Fruit fly (Drosophila melanogaster) whole organism, prepupa: ENCODE results near the gene Nepl19.

Source experiments
- CG10631 ChIP-seq: fragments of 200-800 bp; sonication (Bioruptor generic); optimal IDR thresholded peaks from 2 replicates; lab custom pipeline; 2016; ENCODE audit warnings: missing biosample characterization, missing genetic modification characterization
- CG11294 ChIP-seq: fragments of 200-800 bp; sonication (Bioruptor generic); IDR thresholded peaks from 2 replicates; pipeline ENCODE4 v1.3.6; 2022; ENCODE audit warnings: missing biosample characterization, missing genetic modification characterization
- CG11762 ChIP-seq: fragments of 200-800 bp; sonication (Bioruptor generic); optimal IDR thresholded peaks from 3 replicates; lab custom pipeline; 2016; ENCODE audit warnings: missing biosample characterization, missing genetic modification characterization; ENCODE audit not compliant: insufficient read depth
- CG11902 ChIP-seq: fragments of 200-800 bp; sonication (Bioruptor generic); optimal IDR thresholded peaks from 3 replicates; lab custom pipeline; 2016; ENCODE audit warnings: missing biosample characterization, missing genetic modification characterization
- CG15336 ChIP-seq: fragments of 200-800 bp; sonication (Bioruptor generic); IDR thresholded peaks from 2 replicates; pipeline ENCODE4 v1.3.6; 2022; ENCODE audit warnings: missing biosample characterization, missing genetic modification characterization
- CG16779 ChIP-seq: fragments of 200-800 bp; sonication (Bioruptor generic); optimal IDR thresholded peaks from 3 replicates; lab custom pipeline; 2017; ENCODE audit warnings: missing biosample characterization, mild to moderate bottlenecking, missing genetic modification characterization
- CG31627 ChIP-seq: fragments of 200-800 bp; sonication (Bioruptor generic); optimal IDR thresholded peaks from 3 replicates; lab custom pipeline; 2016; ENCODE audit warnings: missing biosample characterization, missing genetic modification characterization
- CG3919 ChIP-seq: fragments of 200-800 bp; sonication (Bioruptor generic); optimal IDR thresholded peaks from 3 replicates; lab custom pipeline; 2016; ENCODE audit warnings: missing biosample characterization, missing genetic modification characterization
- CG6163 ChIP-seq: fragments of 200-800 bp; sonication (Bioruptor generic); IDR thresholded peaks from 3 replicates; pipeline ENCODE4 v1.3.6; 2022; ENCODE audit warnings: missing biosample characterization, missing genetic modification characterization
- CG6792 ChIP-seq: fragments of 200-800 bp; sonication (Bioruptor generic); optimal IDR thresholded peaks from 3 replicates; lab custom pipeline; 2016; ENCODE audit warnings: missing biosample characterization, missing genetic modification characterization
- CG6808 ChIP-seq: fragments of 200-800 bp; sonication (Bioruptor generic); optimal IDR thresholded peaks from 3 replicates; lab custom pipeline; 2017; ENCODE audit warnings: missing biosample characterization, missing genetic modification characterization, mild to moderate bottlenecking, moderate library complexity, missing genetic modification reagents
- Eip75B ChIP-seq: fragments of 200-800 bp; sonication (Bioruptor generic); optimal IDR thresholded peaks from 3 replicates; lab custom pipeline; 2016; ENCODE audit warnings: missing biosample characterization, missing genetic modification characterization
- Eip78C ChIP-seq: fragments of 200-800 bp; sonication (Bioruptor generic); peaks from one replicate; lab custom pipeline; 2016; ENCODE audit warnings: missing biosample characterization, missing genetic modification characterization
- Ets21C ChIP-seq: fragments of 200-800 bp; sonication (Bioruptor generic); optimal IDR thresholded peaks from 3 replicates; lab custom pipeline; 2016; ENCODE audit warnings: missing biosample characterization, missing genetic modification characterization
- Ets96B ChIP-seq: fragments of 200-800 bp; optimal IDR thresholded peaks from 2 replicates; lab custom pipeline; 2019; ENCODE audit warnings: missing biosample characterization, mild to moderate bottlenecking, missing genetic modification characterization, moderate library complexity
- Hr39 ChIP-seq: fragments of 200-800 bp; sonication (Bioruptor generic); optimal IDR thresholded peaks from 2 replicates; lab custom pipeline; 2016; ENCODE audit warnings: missing biosample characterization, missing genetic modification characterization
- Hr4 ChIP-seq: fragments of 200-800 bp; sonication (Bioruptor generic); optimal IDR thresholded peaks from 3 replicates; lab custom pipeline; 2016; ENCODE audit warnings: missing biosample characterization, missing genetic modification characterization
- OdsH ChIP-seq: fragments of 200-800 bp; sonication (Bioruptor generic); optimal IDR thresholded peaks from 3 replicates; lab custom pipeline; 2016; ENCODE audit warnings: missing biosample characterization, missing genetic modification characterization
- Smox ChIP-seq: fragments of 200-800 bp; sonication (Bioruptor generic); optimal IDR thresholded peaks from 3 replicates; lab custom pipeline; 2016; ENCODE audit warnings: missing biosample characterization, missing genetic modification characterization
- Sox14 ChIP-seq: fragments of 200-800 bp; sonication (Bioruptor generic); optimal IDR thresholded peaks from 3 replicates; lab custom pipeline; 2016; ENCODE audit warnings: missing biosample characterization, missing genetic modification characterization
- cyc ChIP-seq: fragments of 200-800 bp; sonication (Bioruptor generic); optimal IDR thresholded peaks from 3 replicates; lab custom pipeline; 2016; ENCODE audit warnings: missing biosample characterization, missing genetic modification characterization
- esn ChIP-seq: fragments of 200-800 bp; sonication (Bioruptor generic); optimal IDR thresholded peaks from 2 replicates; lab custom pipeline; 2016; ENCODE audit warnings: missing biosample characterization, mild to moderate bottlenecking, missing genetic modification characterization, moderate library complexity
- fd59A ChIP-seq: fragments of 200-800 bp; sonication (Bioruptor generic); optimal IDR thresholded peaks from 2 replicates; lab custom pipeline; 2017; ENCODE audit warnings: missing biosample characterization, mild to moderate bottlenecking, missing genetic modification characterization, missing genetic modification reagents
- fkh ChIP-seq: fragments of 200-800 bp; sonication (Bioruptor generic); optimal IDR thresholded peaks from 3 replicates; lab custom pipeline; 2017; ENCODE audit warnings: missing biosample characterization, mild to moderate bottlenecking, missing genetic modification characterization, moderate library complexity
- lz ChIP-seq: fragments of 200-800 bp; sonication (Bioruptor generic); optimal IDR thresholded peaks from 3 replicates; lab custom pipeline; 2016; ENCODE audit warnings: missing biosample characterization, missing genetic modification characterization
- svp ChIP-seq: fragments of 200-800 bp; sonication (Bioruptor generic); peaks from one replicate; lab custom pipeline; 2016; ENCODE audit warnings: missing biosample characterization, missing genetic modification characterization
- vri ChIP-seq: fragments of 200-800 bp; sonication (Bioruptor generic); optimal IDR thresholded peaks from 3 replicates; lab custom pipeline; 2016; ENCODE audit warnings: missing biosample characterization, mild to moderate bottlenecking, missing genetic modification characterization

Gene Nepl19

DNA sequence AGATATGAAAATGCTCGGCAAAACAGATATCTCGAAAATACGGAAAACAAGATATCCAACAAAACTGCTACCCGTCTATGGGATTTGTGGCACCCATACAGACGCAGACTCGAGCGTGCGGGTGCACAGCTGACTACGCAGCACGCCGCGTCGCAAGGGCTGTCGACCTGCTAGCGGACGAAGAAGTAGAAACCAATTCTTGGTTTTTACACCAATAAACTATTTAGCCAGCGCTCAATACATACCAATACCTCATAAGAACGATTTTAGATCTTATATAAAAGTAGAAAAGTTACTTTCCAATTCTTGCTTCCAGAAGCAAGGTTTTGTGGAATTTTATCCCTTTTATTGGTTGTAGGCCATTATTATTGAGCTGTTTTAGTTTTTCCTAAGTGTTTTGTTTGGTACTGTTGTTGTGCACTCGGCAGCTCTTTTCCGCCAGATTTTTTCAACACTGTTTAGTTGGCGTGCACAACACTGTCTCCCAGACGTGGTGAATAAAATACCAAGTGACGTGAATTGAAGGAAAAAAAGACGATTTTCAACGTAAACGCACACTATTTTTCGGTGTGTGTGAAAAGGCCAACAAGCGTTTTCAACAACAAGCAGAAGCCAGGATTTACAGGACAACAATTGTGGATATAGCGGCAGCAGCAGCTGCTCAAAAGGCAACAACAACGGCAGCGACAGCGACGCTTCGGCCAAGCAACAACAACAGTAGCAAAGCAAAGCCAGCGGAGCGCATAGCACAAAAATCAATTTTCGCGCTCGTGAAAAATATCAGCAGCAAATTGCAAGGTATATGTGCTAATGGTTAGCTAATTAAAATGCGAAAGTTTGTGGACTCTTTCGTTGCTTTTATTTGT, 8.9 kb upstream of the Nepl19 start (continued):
- TF ChIP-seq CG6792 (GFP tag; lab: Kevin White, UChicago) (peak; percentile 76), OdsH (peak; percentile 82), CG6163 (GFP tag; lab: Robert Waterston, UW) (peak; percentile 78), Smox (GFP tag; lab: Kevin White, UChicago) (peak; percentile 70), Eip78C (GFP tag; lab: Kevin White, UChicago) (peak; percentile 92), Ets21C (GFP tag; lab: Kevin White, UChicago) (peak; percentile 72), CG3919 (GFP tag; lab: Kevin White, UChicago) (peak; percentile 84), CG11294 (GFP tag; lab: Robert Waterston, UW) (peak; percentile 71), Sox14 (peak; percentile 87), CG11902 (GFP tag; lab: Kevin White, UChicago) (peak; percentile 62), Ets96B (peak; percentile 42)
- TF ChIP-seq, all 60 proteins: peak for 55

DNA sequence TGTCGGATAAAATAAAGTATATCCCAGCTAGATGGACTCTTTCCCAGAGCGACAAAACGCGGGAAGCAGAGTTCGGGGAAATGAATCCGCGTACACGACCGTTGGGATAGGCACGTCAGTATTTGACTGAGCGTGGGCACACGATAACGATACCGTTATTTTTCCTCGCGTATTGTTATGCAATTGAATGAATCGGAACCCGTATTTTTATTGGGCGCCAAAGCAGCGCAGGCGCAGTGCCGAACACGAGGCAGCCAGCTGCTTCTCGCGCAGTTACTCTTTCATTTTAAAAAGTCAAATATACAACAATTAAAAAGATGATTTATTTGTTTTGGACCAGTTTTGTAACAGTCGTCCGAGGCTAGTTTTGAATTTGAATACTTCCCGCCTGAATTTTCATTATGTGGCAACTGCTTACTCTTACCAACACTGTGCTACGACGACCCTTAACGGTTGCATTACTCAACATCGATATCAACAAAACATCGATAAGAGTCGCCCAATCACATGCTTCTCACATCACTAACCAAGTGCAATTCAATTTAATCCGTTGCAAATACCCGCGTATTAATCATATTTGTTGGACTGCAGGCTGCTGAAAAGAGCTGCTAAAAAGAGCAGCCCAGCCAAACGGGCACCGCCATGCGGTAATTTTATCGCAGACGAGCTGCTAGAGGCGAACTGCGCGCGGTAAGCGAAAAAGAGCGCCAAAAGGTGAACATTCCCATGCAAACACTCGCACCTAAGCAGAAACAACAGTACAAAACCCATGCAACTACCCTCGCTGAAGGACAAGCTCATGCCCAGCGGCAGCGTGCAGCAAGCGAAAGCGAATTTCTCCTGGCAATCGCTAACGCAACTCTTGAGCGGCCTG, 7.9 kb upstream of the Nepl19 start, which contains the start of the genes CG33203 and Doa:
Gene CG33203 (minus strand): TSS at position 151 of the 874 bp plus-strand sequence.
Gene Doa (plus strand): TSS at position 515 of the 874 bp plus-strand sequence.
- TF ChIP-seq cyc (peak; percentile 8), CG10631 (GFP tag; lab: Kevin White, UChicago) (peak; percentile 15), CG6163 (GFP tag; lab: Robert Waterston, UW) (no peak), esn (peak; percentile 32), Eip78C (GFP tag; lab: Kevin White, UChicago) (no peak), fkh (GFP tag; lab: Kevin White, UChicago) (no peak), Sox14 (peak; percentile 36), CG3919 (GFP tag; lab: Kevin White, UChicago) (peak; percentile 12), lz (peak; percentile 57), vri (GFP tag; lab: Kevin White, UChicago) (peak; percentile 33), Eip75B (GFP tag; lab: Kevin White, UChicago) (peak; percentile 1), svp (GFP tag; lab: Kevin White, UChicago) (peak; percentile 77), Hr39 (GFP tag; lab: Kevin White, UChicago) (peak; percentile 27), CG31627 (peak; percentile 42)

DNA sequence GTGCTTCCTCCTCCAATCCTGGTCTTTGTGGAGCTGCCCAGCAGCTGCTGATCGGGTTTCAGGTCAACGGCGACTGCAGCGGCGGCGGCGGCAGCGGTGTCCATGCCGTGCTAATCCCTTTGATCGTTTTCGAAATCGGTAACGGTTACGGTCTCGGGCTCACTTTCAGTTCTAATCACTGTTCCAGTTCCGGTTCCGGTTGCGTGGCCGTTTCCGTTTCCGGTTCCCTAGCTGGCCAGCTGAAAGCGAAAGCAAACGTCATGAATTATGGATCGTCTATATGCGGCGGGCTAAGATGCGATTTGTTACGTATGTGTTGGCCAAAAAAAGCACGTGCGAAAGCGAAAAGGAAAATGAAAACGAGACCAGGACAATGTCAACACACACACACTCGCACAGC, 6.9 kb upstream of the Nepl19 start:
- no peak for TF ChIP-seq CG15336 (GFP tag; lab: Robert Waterston, UW)
- no peak for TF ChIP-seq CG11762 (GFP tag; lab: Kevin White, UChicago)
- TF ChIP-seq Eip75B (GFP tag; lab: Kevin White, UChicago) = no peak
- TF ChIP-seq CG6163 (GFP tag; lab: Robert Waterston, UW) = no peak
- TF ChIP-seq CG16779 = no peak
- no peak for TF ChIP-seq Hr4 (GFP tag; lab: Kevin White, UChicago)

DNA sequence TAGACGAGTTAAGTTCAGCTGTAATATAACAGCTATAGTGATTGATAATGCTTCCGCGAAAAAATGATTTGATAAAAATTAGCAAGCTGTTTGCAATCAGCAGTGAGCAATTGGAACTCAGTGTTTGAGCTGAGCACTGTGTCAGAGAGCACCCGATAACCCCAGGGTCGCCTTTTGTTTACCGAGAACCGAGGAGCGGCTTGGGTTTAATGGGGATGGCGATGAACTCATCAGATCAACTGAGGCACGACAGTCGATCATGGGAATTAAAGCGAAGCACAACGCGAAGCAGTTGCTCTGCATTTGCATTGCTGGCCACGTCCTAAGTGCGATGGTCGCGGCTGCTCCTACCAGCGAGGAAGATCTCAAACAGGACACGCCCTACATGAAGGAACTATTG, 3.5 kb upstream of the Nepl19 start, which contains the start of gene Nepl21:
Gene Nepl21 (plus strand): TSS at position 260 of the 400 bp plus-strand sequence.
- TF ChIP-seq Ets21C (GFP tag; lab: Kevin White, UChicago) (no peak), svp (GFP tag; lab: Kevin White, UChicago) (peak; percentile 100)

DNA sequence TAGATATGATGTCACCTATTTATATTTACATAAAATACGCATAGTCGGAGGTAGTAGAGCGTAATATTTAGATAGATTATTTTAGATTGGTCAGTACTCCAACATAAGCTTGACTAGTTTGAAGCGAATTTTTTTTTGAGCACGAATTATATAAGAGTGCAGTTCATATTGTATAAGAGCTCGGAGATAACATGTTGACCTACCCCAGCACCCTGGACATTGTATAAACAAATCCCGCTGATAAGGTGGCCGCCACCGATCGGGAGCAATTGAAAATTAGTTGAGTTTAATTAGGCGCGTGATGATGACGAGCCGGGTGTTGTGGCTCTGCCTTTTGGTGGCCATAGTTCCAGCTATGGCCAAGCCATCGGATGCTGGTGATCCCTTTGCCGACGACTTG, 4.6 kb downstream of the Nepl19 start, which contains the start of gene Nepl18:
Gene Nepl18 (plus strand): TSS at position 277 of the 400 bp plus-strand sequence.
- no peak for TF ChIP-seq fd59A (GFP tag; lab: Kevin White, UChicago)
- TF ChIP-seq svp (GFP tag; lab: Kevin White, UChicago) = peak; percentile 91

DNA sequence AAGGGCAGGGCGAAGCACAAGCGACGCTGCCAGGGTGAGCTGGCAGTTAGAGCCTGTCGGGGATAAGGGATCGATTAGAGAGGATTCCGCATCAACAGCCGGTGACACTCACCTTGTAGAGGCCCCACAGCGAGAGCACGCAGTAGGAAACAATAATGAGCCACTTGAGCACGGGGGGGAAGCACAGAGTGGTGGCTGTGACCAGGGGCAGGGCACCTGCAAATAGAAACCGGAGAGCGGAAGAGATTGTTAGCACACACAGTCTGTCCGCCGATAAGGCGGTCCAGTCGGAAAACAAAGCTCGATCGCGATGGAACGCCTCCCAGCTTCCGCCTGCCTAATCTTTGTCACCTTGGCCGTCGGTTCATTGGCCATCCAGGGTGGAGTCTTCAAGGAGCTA, 7.3 kb downstream of the Nepl19 start, which contains the start of gene Nepl17:
Gene Nepl17 (plus strand): TSS at position 301 of the 400 bp plus-strand sequence.
- no peak for TF ChIP-seq CG6808 (GFP tag; lab: Kevin White, UChicago)
- peak; percentile 42 for TF ChIP-seq svp (GFP tag; lab: Kevin White, UChicago)
